Fruit fly (Drosophila melanogaster) whole organism, wandering third instar larva: ENCODE measurements around the gene AnxB9.

Experiments
- Abd-B ChIP-seq: fragments of >200 bp; optimal IDR thresholded peaks from 2 replicates; lab custom pipeline; 2017; ENCODE audit warnings: missing biosample characterization, missing genetic modification characterization
- CG32264 ChIP-seq: fragments of 200-800 bp; sonication (Bioruptor generic); optimal IDR thresholded peaks from 2 replicates; lab custom pipeline; 2016; ENCODE audit warnings: missing biosample characterization, missing genetic modification characterization
- CG9705 ChIP-seq: fragments of 200-800 bp; sonication (Bioruptor generic); optimal IDR thresholded peaks from 2 replicates; lab custom pipeline; 2018; ENCODE audit warnings: missing biosample characterization, mild to moderate bottlenecking, missing genetic modification characterization
- CrebA ChIP-seq: fragments of 200-800 bp; sonication (Bioruptor generic); optimal IDR thresholded peaks from 2 replicates; lab custom pipeline; 2016; ENCODE audit warnings: missing biosample characterization, mild to moderate bottlenecking, missing genetic modification characterization, borderline replicate concordance
- Dfd ChIP-seq: fragments of >200 bp; optimal IDR thresholded peaks from 2 replicates; lab custom pipeline; 2017; ENCODE audit warnings: missing biosample characterization, missing genetic modification characterization
- Dif ChIP-seq: fragments of 200-275, 200-300 bp; sonication (Bioruptor generic); optimal IDR thresholded peaks from 2 replicates; lab custom pipeline; 2018; ENCODE audit warnings: missing biosample characterization, missing genetic modification characterization; ENCODE audit not compliant: partially characterized antibody
- GATAd ChIP-seq: sonication (Bioruptor generic); optimal IDR thresholded peaks from 2 replicates; lab custom pipeline; 2016; ENCODE audit warnings: missing biosample characterization, missing genetic modification characterization
- HLH106 ChIP-seq: fragments of 200-800 bp; optimal IDR thresholded peaks from 3 replicates; lab custom pipeline; 2019; ENCODE audit warnings: missing biosample characterization, mild to moderate bottlenecking, missing genetic modification characterization, moderate library complexity
- Hnf4 ChIP-seq: fragments of 200-800 bp; sonication (Bioruptor generic); optimal IDR thresholded peaks from 2 replicates; lab custom pipeline; 2016; ENCODE audit warnings: missing biosample characterization, mild to moderate bottlenecking, missing genetic modification characterization
- Hr78 ChIP-seq: fragments of >200 bp; optimal IDR thresholded peaks from 2 replicates; lab custom pipeline; 2017; ENCODE audit warnings: missing biosample characterization, missing genetic modification characterization
- Hr83 ChIP-seq: fragments of 200-300 bp; sonication (Bioruptor generic); optimal IDR thresholded peaks from 2 replicates; lab custom pipeline; 2016; ENCODE audit warnings: missing biosample characterization, mild to moderate bottlenecking, missing genetic modification characterization, moderate library complexity; ENCODE audit not compliant: poor library complexity, severe bottlenecking
- Jra ChIP-seq: sonication (Bioruptor generic); optimal IDR thresholded peaks from 2 replicates; lab custom pipeline; 2016; ENCODE audit warnings: missing biosample characterization, missing genetic modification characterization
- Mio ChIP-seq: sonication (Bioruptor generic); optimal IDR thresholded peaks from 2 replicates; lab custom pipeline; 2016; ENCODE audit warnings: missing biosample characterization, missing genetic modification characterization
- Myc ChIP-seq: fragments of >200 bp; optimal IDR thresholded peaks from 2 replicates; lab custom pipeline; 2017
- N ChIP-seq: fragments of >200 bp; optimal IDR thresholded peaks from 2 replicates; lab custom pipeline; 2018; ENCODE audit warnings: missing biosample characterization, missing external identifiers, missing genetic modification characterization
- OdsH ChIP-seq: fragments of 200-800 bp; sonication (Bioruptor generic); optimal IDR thresholded peaks from 2 replicates; lab custom pipeline; 2016; ENCODE audit warnings: missing biosample characterization, mild to moderate bottlenecking, missing genetic modification characterization
- Rel ChIP-seq, 2 experiments: fragments of 200-800 bp; sonication (Bioruptor generic) in 1 of 2; optimal IDR thresholded peaks; 2 replicates in 1 of 2; 3 replicates in 1 of 2; lab custom pipeline; 2016 to 2019; ENCODE audit warnings: mild to moderate bottlenecking in 2 of 2, missing biosample characterization in 2 of 2, missing genetic modification characterization in 2 of 2, moderate library complexity in 1 of 2
- Sp1 ChIP-seq: fragments of 200-800 bp; sonication (Bioruptor generic); optimal IDR thresholded peaks from 3 replicates; lab custom pipeline; 2019; ENCODE audit warnings: missing biosample characterization, mild to moderate bottlenecking, missing genetic modification characterization, moderate library complexity
- Vsx2 ChIP-seq: fragments of 200-300, 225-300 bp; sonication (Bioruptor generic); optimal IDR thresholded peaks from 2 replicates; lab custom pipeline; 2018; ENCODE audit warnings: missing biosample characterization, missing genetic modification characterization; ENCODE audit not compliant: partially characterized antibody
- br ChIP-seq: fragments of 200-800 bp; sonication (Bioruptor generic); optimal IDR thresholded peaks from 2 replicates; lab custom pipeline; 2016; ENCODE audit warnings: missing biosample characterization, missing genetic modification characterization
- brk ChIP-seq: fragments of 200-800 bp; sonication (Bioruptor generic); optimal IDR thresholded peaks from 2 replicates; lab custom pipeline; 2016; ENCODE audit warnings: missing biosample characterization, mild to moderate bottlenecking, missing genetic modification characterization
- dl ChIP-seq, 2 experiments: fragments of 175-275, 200-275 bp in 1 of 2; fragments of 200-275 bp in 1 of 2; sonication (Bioruptor generic); optimal IDR thresholded peaks; lab custom pipeline; 2018; ENCODE audit warnings: mild to moderate bottlenecking in 2 of 2, missing biosample characterization in 2 of 2, missing genetic modification characterization in 2 of 2, moderate library complexity in 2 of 2; ENCODE audit not compliant: partially characterized antibody in 2 of 2, insufficient read depth in 1 of 2
- dmrt93B ChIP-seq: fragments of 200-800 bp; sonication (Bioruptor generic); optimal IDR thresholded peaks from 2 replicates; lab custom pipeline; 2018; ENCODE audit warnings: missing biosample characterization, mild to moderate bottlenecking, missing genetic modification characterization
- dsf ChIP-seq: sonication (Bioruptor generic); optimal IDR thresholded peaks from 2 replicates; lab custom pipeline; 2016; ENCODE audit warnings: missing biosample characterization, missing genetic modification characterization, borderline replicate concordance
- ey ChIP-seq: fragments of 200-800 bp; sonication (Bioruptor generic); optimal IDR thresholded peaks from 2 replicates; lab custom pipeline; 2016; ENCODE audit warnings: missing biosample characterization, missing genetic modification characterization
- foxo ChIP-seq, 2 experiments: fragments of 200-800 bp; sonication (Bioruptor generic); optimal IDR thresholded peaks; 2 replicates in 1 of 2; 3 replicates in 1 of 2; lab custom pipeline; 2016 to 2017; ENCODE audit warnings: missing biosample characterization in 2 of 2, missing genetic modification characterization in 2 of 2
- fru ChIP-seq: fragments of 200-800 bp; sonication (Bioruptor generic); optimal IDR thresholded peaks from 3 replicates; lab custom pipeline; 2016; ENCODE audit warnings: missing biosample characterization, mild to moderate bottlenecking, missing genetic modification characterization
- h ChIP-seq: fragments of 200-800 bp; sonication (Bioruptor generic); optimal IDR thresholded peaks from 3 replicates; lab custom pipeline; 2016; ENCODE audit warnings: missing biosample characterization, mild to moderate bottlenecking, missing genetic modification characterization
- jim ChIP-seq: fragments of 175-275, 200-325 bp; sonication (Bioruptor generic); optimal IDR thresholded peaks from 2 replicates; lab custom pipeline; 2016; ENCODE audit warnings: missing biosample characterization, mild to moderate bottlenecking, missing genetic modification characterization
- lola ChIP-seq: fragments of >200 bp; optimal IDR thresholded peaks from 2 replicates; lab custom pipeline; 2017; ENCODE audit warnings: missing biosample characterization, missing genetic modification characterization
- pan ChIP-seq: fragments of >200 bp; optimal IDR thresholded peaks from 2 replicates; lab custom pipeline; 2017
- psq ChIP-seq: fragments of 200-800 bp; sonication (Bioruptor generic); optimal IDR thresholded peaks from 3 replicates; lab custom pipeline; 2017; ENCODE audit warnings: missing biosample characterization, mild to moderate bottlenecking, missing genetic modification characterization, moderate library complexity
- rgr ChIP-seq: fragments of 200-800 bp; sonication (Bioruptor generic); optimal IDR thresholded peaks from 3 replicates; lab custom pipeline; 2016; ENCODE audit warnings: missing biosample characterization, mild to moderate bottlenecking, missing genetic modification characterization
- sage ChIP-seq: fragments of 200-800 bp; sonication (Bioruptor generic); optimal IDR thresholded peaks from 2 replicates; lab custom pipeline; 2016; ENCODE audit warnings: missing biosample characterization, mild to moderate bottlenecking, missing genetic modification characterization
- sv ChIP-seq: fragments of 200-800 bp; sonication (Bioruptor generic); optimal IDR thresholded peaks from 3 replicates; lab custom pipeline; 2016; ENCODE audit warnings: missing biosample characterization, missing genetic modification characterization
- tai ChIP-seq: sonication (Bioruptor generic); optimal IDR thresholded peaks from 2 replicates; lab custom pipeline; 2016; ENCODE audit warnings: missing biosample characterization, missing genetic modification characterization
- usp ChIP-seq: fragments of >200 bp; optimal IDR thresholded peaks from 2 replicates; lab custom pipeline; 2017; ENCODE audit warnings: missing biosample characterization, missing genetic modification characterization
- woc ChIP-seq: sonication (Bioruptor generic); optimal IDR thresholded peaks from 2 replicates; lab custom pipeline; 2016; ENCODE audit warnings: missing biosample characterization, mild to moderate bottlenecking, missing genetic modification characterization

AnxB9 gene

dm6 chr3R:21097160-21097559, 32.1 kb downstream of the AnxB9 start:
- TF ChIP-seq Rel (GFP tag; optimal IDR thresholded peaks at IDR 0.05; lab: Kevin White, UChicago) (no peak), Rel (tag; optimal IDR thresholded peaks at IDR 0.05; lab: Kevin White, UChicago) (no peak), Jra (GFP tag; lab: Kevin White, UChicago) (no peak), HLH106 (no peak), Mio (GFP tag; lab: Kevin White, UChicago) (no peak), CrebA (GFP tag; lab: Kevin White, UChicago) (no peak), dsf (no peak), OdsH (GFP tag; lab: Kevin White, UChicago) (no peak), fru (GFP tag; lab: Kevin White, UChicago) (no peak), usp (GFP tag; lab: Kevin White, UChicago) (no peak), Dif (GFP tag; lab: Kevin White, UChicago) (no peak), lola (no peak)

DNA sequence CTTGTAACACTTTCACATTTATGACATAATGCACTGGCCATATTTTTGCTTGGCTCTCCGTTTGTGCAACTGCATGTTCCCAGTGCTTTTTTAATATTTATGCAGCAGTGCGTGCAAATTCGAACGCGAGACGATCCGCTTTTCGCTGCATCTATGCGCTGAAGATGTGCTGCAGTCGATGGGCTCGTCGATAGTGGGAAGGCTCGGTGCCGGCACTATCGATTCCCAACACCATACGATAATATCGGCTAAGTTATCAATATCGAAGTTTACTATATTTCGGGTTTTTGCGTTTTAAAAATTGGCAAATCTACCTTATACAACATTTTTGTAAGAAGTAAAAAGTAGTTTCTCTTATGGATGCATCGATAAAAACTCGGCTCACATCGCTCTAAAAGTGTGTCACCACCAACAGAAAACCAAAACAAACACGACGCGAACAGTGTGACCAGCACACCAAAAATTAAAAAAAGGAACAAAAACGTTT, 32.6 kb downstream of the AnxB9 start, which contains the start of gene RhoGAP93B:
Gene RhoGAP93B (minus strand): TSS at position 197 of the 487 bp plus-strand sequence.
- TF ChIP-seq Vsx2 (GFP tag; lab: Kevin White, UChicago) (no peak), br (peak; percentile 83), pan (no peak), CrebA (GFP tag; lab: Kevin White, UChicago) (no peak), foxo (GFP tag; optimal IDR thresholded peaks at IDR 0.05; lab: Kevin White, UChicago) (peak; percentile 36 to 83), tai (GFP tag; lab: Kevin White, UChicago) (no peak), fru (GFP tag; lab: Kevin White, UChicago) (peak; percentile 91), jim (peak; percentile 29), rgr (GFP tag; lab: Kevin White, UChicago) (peak; percentile 83), sage (GFP tag; lab: Kevin White, UChicago) (no peak), CG9705 (peak; percentile 84), Mio (GFP tag; lab: Kevin White, UChicago) (peak; percentile 40), dsf (peak; percentile 93), dmrt93B (no peak), Abd-B (no peak), HLH106 (peak; percentile 84), brk (no peak), N (GFP tag; lab: Kevin White, UChicago) (no peak), Hnf4 (GFP tag; lab: Kevin White, UChicago) (no peak), Rel (GFP tag; optimal IDR thresholded peaks at IDR 0.05; lab: Kevin White, UChicago) (no peak), Rel (tag; optimal IDR thresholded peaks at IDR 0.05; lab: Kevin White, UChicago) (peak; percentile 68), sv (peak; percentile 35), h (peak; percentile 82), Sp1 (GFP tag; lab: Kevin White, UChicago) (peak; percentile 80), CG32264 (GFP tag; lab: Kevin White, UChicago) (peak; percentile 65), Jra (GFP tag; lab: Kevin White, UChicago) (peak; percentile 97), woc (GFP tag; lab: Kevin White, UChicago) (peak; percentile 87), Dif (GFP tag; lab: Kevin White, UChicago) (no peak), Hr83 (GFP tag; lab: Kevin White, UChicago) (peak; percentile 53), Myc (peak; percentile 19), usp (GFP tag; lab: Kevin White, UChicago) (no peak), psq (GFP tag; lab: Kevin White, UChicago) (peak; percentile 82), Dfd (no peak), lola (no peak), Hr78 (GFP tag; lab: Kevin White, UChicago) (no peak), dl (GFP tag; optimal IDR thresholded peaks at IDR 0.05; lab: Kevin White, UChicago; ENCODE audit: insufficient read depth in 1 of 2, partially characterized antibody in 2 of 2) (no peak), ey (GFP tag; lab: Kevin White, UChicago) (peak; percentile 75), OdsH (GFP tag; lab: Kevin White, UChicago) (peak; percentile 65), GATAd (GFP tag; lab: Kevin White, UChicago) (no peak)
